Fruit fly (Drosophila melanogaster) whole organism, embryonic: Measurements from ENCODE around the gene CG12538.
A peak's percentile ranks its signal among the peaks of the same experiment; 100 is the strongest.

Experiments used
- CG16779 ChIP-seq: fragments of 200-800 bp; sonication (Bioruptor generic); IDR thresholded peaks from 2 replicates; pipeline ENCODE4 v1.3.6; 2022; ENCODE audit warnings: missing biosample characterization, missing genetic modification characterization
- CG17361 ChIP-seq: fragments of 200-800 bp; sonication (Bioruptor generic); IDR thresholded peaks from 3 replicates; pipeline ENCODE4 v1.3.6; 2022; ENCODE audit warnings: missing biosample characterization, missing genetic modification characterization
- CG3281 ChIP-seq: fragments of 200-800 bp; sonication (Bioruptor generic); optimal IDR thresholded peaks from 3 replicates; lab custom pipeline; 2017; ENCODE audit warnings: missing biosample characterization, mild to moderate bottlenecking, missing genetic modification characterization
- CG4404 ChIP-seq: fragments of 200-800 bp; sonication (Bioruptor generic); IDR thresholded peaks from 2 replicates; pipeline ENCODE4 v1.3.6; 2022; ENCODE audit warnings: missing biosample characterization, missing genetic modification characterization
- CG4820 ChIP-seq: fragments of 200-800 bp; sonication (Bioruptor generic); optimal IDR thresholded peaks from 3 replicates; lab custom pipeline; 2016; ENCODE audit warnings: missing biosample characterization, missing genetic modification characterization
- Hsf ChIP-seq: fragments of 200-800 bp; sonication (Bioruptor generic); optimal IDR thresholded peaks from 3 replicates; lab custom pipeline; 2016; ENCODE audit warnings: missing biosample characterization, missing genetic modification characterization
- fd102C ChIP-seq: fragments of 200-800 bp; sonication (Bioruptor generic); optimal IDR thresholded peaks from 2 replicates; lab custom pipeline; 2018; ENCODE audit warnings: missing biosample characterization, mild to moderate bottlenecking, missing genetic modification characterization, moderate library complexity
- p53 ChIP-seq: fragments of 200-800 bp; sonication (Bioruptor generic); optimal IDR thresholded peaks from 2 replicates; lab custom pipeline; 2016; ENCODE audit warnings: missing biosample characterization, missing genetic modification characterization
- unc-4 ChIP-seq: fragments of 200-800 bp; sonication (Bioruptor generic); IDR thresholded peaks from 2 replicates; pipeline ENCODE4 v1.3.6; 2022; ENCODE audit warnings: missing biosample characterization, missing genetic modification characterization; ENCODE audit not compliant: partially characterized antibody

- TF ChIP-seq CG3281 (GFP tag; lab: Kevin White, UChicago) (no peak), CG4820 (no peak), p53 (GFP tag; lab: Kevin White, UChicago) (no peak), CG4404 (no peak), fd102C (GFP tag; lab: Kevin White, UChicago) (no peak), CG17361 (GFP tag; lab: Robert Waterston, UW) (peak; percentile 48; the same call in 1 of the 3 replicates), unc-4 (GFP tag; lab: Robert Waterston, UW) (no peak), Hsf (GFP tag; lab: Kevin White, UChicago) (no peak), CG16779 (GFP tag; lab: Robert Waterston, UW) (no peak)
Observed at dm6 chr3R:13548441-13548818, 25.1 kb upstream of the CG12538 start.
